Worm (Caenorhabditis elegans): ENCODE measurements around the gene hpo-40.

hpo-40 gene

DNA sequence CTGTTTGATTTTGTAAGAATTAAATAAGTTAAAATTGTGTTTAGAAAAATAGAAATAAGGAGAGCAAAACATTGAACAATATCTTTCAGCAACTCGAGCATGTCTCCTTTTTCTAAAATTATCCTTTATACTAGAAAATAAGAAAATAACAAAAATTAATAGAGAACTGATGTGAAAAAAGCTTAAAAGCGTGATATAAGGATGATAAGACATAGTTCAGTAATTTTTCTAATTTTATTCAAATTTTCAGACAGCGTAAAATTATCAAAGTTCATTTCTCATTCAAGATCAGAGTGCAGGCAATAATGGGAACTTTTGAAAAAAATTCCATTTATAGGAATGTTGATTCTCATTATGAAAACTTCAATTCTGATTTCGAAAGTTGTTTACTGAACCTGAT is 20.6 kb downstream of the hpo-40 start, which contains the start of gene str-182:
Gene str-182, minus strand, starts transcription at position 101 of the 400 bp plus-strand sequence.
- no peak for TF ChIP-seq tbx-37 (GFP tag; conservative IDR thresholded peaks at IDR 0.05)
- TF ChIP-seq B0310.2 (tag; optimal IDR thresholded peaks at IDR 0.05): no peak
- TF ChIP-seq tra-4 (tag; optimal IDR thresholded peaks at IDR 0.05): no peak
- TF ChIP-seq ceh-36 (tag; optimal IDR thresholded peaks at IDR 0.05): no peak
- no peak for TF ChIP-seq flt-1 (GFP tag; IDR thresholded peaks at IDR 0.05)
- TF ChIP-seq ama-1 (optimal IDR thresholded peaks at IDR 0.05): no peak
- no peak for TF ChIP-seq pes-1 (GFP tag; IDR thresholded peaks at IDR 0.05)
- no peak for TF ChIP-seq ceh-13 (GFP tag; optimal IDR thresholded peaks at IDR 0.05)
- no peak for TF ChIP-seq hmg-4 (GFP tag; optimal IDR thresholded peaks at IDR 0.05)
- TF ChIP-seq F13C5.2 (tag; optimal IDR thresholded peaks at IDR 0.05): no peak
- no peak for TF ChIP-seq tbx-11 (GFP tag; IDR thresholded peaks at IDR 0.05)
- TF ChIP-seq sea-1 (GFP tag; conservative IDR thresholded peaks at IDR 0.05): no peak
- TF ChIP-seq hmbx-1 (tag; optimal IDR thresholded peaks at IDR 0.05): no peak
- TF ChIP-seq ets-7 (tag; optimal IDR thresholded peaks at IDR 0.05): no peak
- no peak for TF ChIP-seq scrt-1 (GFP tag; IDR thresholded peaks at IDR 0.05)
- TF ChIP-seq aly-1 (tag; optimal IDR thresholded peaks at IDR 0.05): no peak

DNA sequence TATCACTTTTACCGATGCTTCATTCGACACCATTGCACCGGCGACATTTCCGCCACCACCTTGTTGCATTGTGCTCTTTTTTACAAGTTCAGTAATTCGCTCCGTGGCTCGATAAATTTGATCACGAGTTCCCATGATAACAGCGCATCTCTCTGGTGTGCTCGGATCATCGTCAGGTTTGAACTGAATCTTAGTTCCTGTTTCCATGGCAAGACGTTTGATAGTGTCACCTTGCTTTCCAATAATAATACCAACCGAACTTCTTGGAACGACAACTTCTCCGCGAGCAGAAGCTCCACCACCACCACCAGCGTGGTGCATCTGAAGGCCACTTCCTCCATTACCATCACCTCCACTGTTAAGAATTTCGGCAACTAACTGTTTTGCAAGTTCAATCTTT is 24.4 kb downstream of the hpo-40 start:
- TF ChIP-seq tra-4 (tag; optimal IDR thresholded peaks at IDR 0.05): no peak
- TF ChIP-seq B0310.2 (tag; optimal IDR thresholded peaks at IDR 0.05): no peak
- no peak for TF ChIP-seq ets-7 (tag; optimal IDR thresholded peaks at IDR 0.05)
- TF ChIP-seq ceh-36 (tag; optimal IDR thresholded peaks at IDR 0.05): no peak
- TF ChIP-seq tbx-37 (GFP tag; conservative IDR thresholded peaks at IDR 0.05): no peak
- no peak for TF ChIP-seq pes-1 (GFP tag; IDR thresholded peaks at IDR 0.05)

DNA sequence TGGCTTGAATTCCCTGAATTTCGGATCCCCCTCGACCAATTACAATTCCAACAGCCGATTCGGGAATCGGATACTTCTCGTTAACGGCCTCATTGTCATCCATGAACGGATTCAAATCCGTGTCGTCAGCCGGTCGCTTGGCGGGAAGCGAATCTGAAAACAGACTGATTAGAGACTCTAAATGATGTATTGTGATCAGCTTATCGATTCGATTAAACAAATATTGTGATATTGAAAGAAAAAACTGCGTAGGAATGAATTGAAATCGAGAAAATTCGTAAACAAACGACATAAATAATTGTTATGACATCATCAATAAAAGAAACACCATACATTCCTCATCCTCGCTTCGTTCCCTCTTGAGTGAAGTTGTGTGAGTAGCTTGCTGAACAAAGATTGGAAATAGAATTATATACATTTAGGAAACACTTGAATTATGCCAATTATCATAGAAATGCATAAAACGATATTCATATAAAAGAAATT is 25.3 kb downstream of the hpo-40 start:
- TF ChIP-seq pes-1 (GFP tag; IDR thresholded peaks at IDR 0.05) (no peak), hmbx-1 (tag; optimal IDR thresholded peaks at IDR 0.05) (no peak), tbx-37 (GFP tag; conservative IDR thresholded peaks at IDR 0.05) (no peak), ets-7 (tag; optimal IDR thresholded peaks at IDR 0.05) (no peak), aly-1 (tag; optimal IDR thresholded peaks at IDR 0.05) (no peak), ceh-13 (GFP tag; optimal IDR thresholded peaks at IDR 0.05) (no peak), sea-1 (GFP tag; conservative IDR thresholded peaks at IDR 0.05) (no peak), B0310.2 (tag; optimal IDR thresholded peaks at IDR 0.05) (no peak), ceh-36 (tag; optimal IDR thresholded peaks at IDR 0.05) (no peak), tbx-11 (GFP tag; IDR thresholded peaks at IDR 0.05) (no peak), flt-1 (GFP tag; IDR thresholded peaks at IDR 0.05) (no peak), scrt-1 (GFP tag; IDR thresholded peaks at IDR 0.05) (no peak)

- peak; percentile 37 for TF ChIP-seq hmg-4 (GFP tag; optimal IDR thresholded peaks at IDR 0.05)
- no peak for TF ChIP-seq ceh-36 (tag; optimal IDR thresholded peaks at IDR 0.05)
- no peak for TF ChIP-seq flt-1 (GFP tag; IDR thresholded peaks at IDR 0.05)
Observed at ce11 chrV:10238665-10239064, 25.9 kb downstream of the hpo-40 start, which contains the start of gene fubl-1. fubl-1 (minus strand) TSS chrV:10238866.

ce11 chrV:10239861-10240260 is 27.1 kb downstream of the hpo-40 start, which contains the start of gene fipr-8:
fipr-8 (minus strand) TSS chrV:10239961.
- no peak for TF ChIP-seq ceh-36 (tag; optimal IDR thresholded peaks at IDR 0.05)
- no peak for TF ChIP-seq tra-4 (tag; optimal IDR thresholded peaks at IDR 0.05)
- no peak for TF ChIP-seq hmg-4 (GFP tag; optimal IDR thresholded peaks at IDR 0.05)
- no peak for TF ChIP-seq ama-1 (optimal IDR thresholded peaks at IDR 0.05)
- TF ChIP-seq B0310.2 (tag; optimal IDR thresholded peaks at IDR 0.05): no peak
- TF ChIP-seq ets-7 (tag; optimal IDR thresholded peaks at IDR 0.05): no peak

ce11 chrV:10241121-10241803 is 28.5 kb downstream of the hpo-40 start, which contains the start of the genes C12D8.21 and col-148:
C12D8.21 (minus strand) TSS chrV:10241188.
col-148 (plus strand) TSS chrV:10241753.
- TF ChIP-seq tra-4 (tag; optimal IDR thresholded peaks at IDR 0.05) (no peak), B0310.2 (tag; optimal IDR thresholded peaks at IDR 0.05) (no peak), hmg-4 (GFP tag; optimal IDR thresholded peaks at IDR 0.05) (no peak), ceh-13 (GFP tag; optimal IDR thresholded peaks at IDR 0.05) (no peak)

- TF ChIP-seq flt-1 (GFP tag; IDR thresholded peaks at IDR 0.05): no peak
- no peak for TF ChIP-seq pes-1 (GFP tag; IDR thresholded peaks at IDR 0.05)
- no peak for TF ChIP-seq hnd-1 (tag; optimal IDR thresholded peaks at IDR 0.05)
- TF ChIP-seq hmbx-1 (tag; optimal IDR thresholded peaks at IDR 0.05): no peak
- TF ChIP-seq tra-4 (tag; optimal IDR thresholded peaks at IDR 0.05): no peak
- TF ChIP-seq ceh-13 (GFP tag; optimal IDR thresholded peaks at IDR 0.05): no peak
Observed at ce11 chrV:10243105-10243504, 30.4 kb downstream of the hpo-40 start, which contains the start of gene C12D8.9. C12D8.9 (minus strand) TSS chrV:10243205.

DNA sequence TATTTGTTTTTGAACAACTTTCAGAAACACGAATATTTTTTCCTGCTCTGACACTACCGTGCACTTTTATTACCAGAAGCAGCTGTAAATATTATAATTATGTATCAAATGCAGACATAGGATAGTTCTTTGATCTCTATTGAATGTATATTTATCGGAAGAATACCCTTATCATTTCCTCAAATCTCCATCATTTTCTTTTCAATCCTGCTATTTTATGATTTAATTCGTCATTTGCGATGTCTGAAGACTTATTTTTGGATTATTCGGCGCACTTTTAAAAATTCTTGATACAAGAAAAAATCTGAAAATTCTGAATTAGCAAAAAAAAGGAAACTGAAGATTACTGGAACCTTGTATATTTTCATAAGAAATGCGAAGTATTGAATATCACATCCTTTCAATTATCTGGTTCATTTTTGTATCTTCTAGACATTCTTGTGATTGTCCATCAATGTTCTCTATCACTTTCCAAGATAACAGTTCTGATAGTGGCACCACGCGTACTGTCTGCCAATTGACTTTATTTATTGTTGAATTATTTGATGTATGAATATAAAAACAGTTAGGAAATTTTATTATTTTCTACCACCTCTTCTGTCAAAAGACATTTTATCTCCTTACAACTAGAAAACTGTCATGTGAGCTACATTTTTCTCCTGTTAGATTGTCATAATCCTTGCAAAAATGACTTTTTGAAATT is 31.4 kb downstream of the hpo-40 start:
- TF ChIP-seq B0310.2 (tag; optimal IDR thresholded peaks at IDR 0.05) (no peak), hmbx-1 (tag; optimal IDR thresholded peaks at IDR 0.05) (no peak), tbx-37 (GFP tag; conservative IDR thresholded peaks at IDR 0.05) (no peak), hnd-1 (tag; optimal IDR thresholded peaks at IDR 0.05) (no peak), ceh-36 (tag; optimal IDR thresholded peaks at IDR 0.05) (no peak), ama-1 (optimal IDR thresholded peaks at IDR 0.05) (no peak), ceh-13 (GFP tag; optimal IDR thresholded peaks at IDR 0.05) (no peak), ets-7 (tag; optimal IDR thresholded peaks at IDR 0.05) (no peak), tra-4 (tag; optimal IDR thresholded peaks at IDR 0.05) (no peak), pes-1 (GFP tag; IDR thresholded peaks at IDR 0.05) (no peak), aly-1 (tag; optimal IDR thresholded peaks at IDR 0.05) (no peak), scrt-1 (GFP tag; IDR thresholded peaks at IDR 0.05) (no peak), F13C5.2 (tag; optimal IDR thresholded peaks at IDR 0.05) (no peak), sea-1 (GFP tag; conservative IDR thresholded peaks at IDR 0.05) (no peak), flt-1 (GFP tag; IDR thresholded peaks at IDR 0.05) (no peak), hmg-4 (GFP tag; optimal IDR thresholded peaks at IDR 0.05) (no peak), tbx-11 (GFP tag; IDR thresholded peaks at IDR 0.05) (no peak)

All from whole organism, early embryonic.